Worm (Caenorhabditis elegans): ENCODE results near the gene T16G1.2.

DNA sequence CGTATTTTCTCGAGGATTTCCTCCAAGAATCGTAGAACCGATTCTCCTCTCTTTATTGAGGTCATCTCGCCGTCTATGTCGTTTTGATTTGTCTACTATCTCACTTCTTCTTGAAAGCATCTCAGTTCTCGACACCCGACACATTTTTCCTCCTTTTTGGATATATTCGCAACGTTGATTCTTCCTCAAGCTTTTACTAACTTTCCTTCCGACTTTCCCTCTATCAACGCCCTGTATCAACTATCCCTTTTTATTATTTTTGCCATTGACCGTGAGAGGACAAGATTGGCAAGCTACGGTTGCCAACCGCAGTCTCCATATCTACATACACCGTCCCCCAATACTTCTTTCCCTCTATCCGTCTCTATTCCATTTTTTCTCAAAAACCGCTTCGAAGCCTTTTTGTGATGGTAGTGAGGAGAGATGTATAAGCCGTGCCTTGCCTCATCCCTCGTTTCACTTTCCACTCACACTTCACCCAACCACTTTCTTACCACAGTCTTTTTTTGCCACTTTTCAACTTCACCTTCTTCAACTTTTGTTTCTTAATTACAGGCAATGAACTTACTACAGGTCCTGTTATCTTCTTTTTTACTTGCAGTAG lies at the start of gene T16G1.2:
- no peak for TF ChIP-seq ama-1 (optimal IDR thresholded peaks at IDR 0.05)
- TF ChIP-seq flt-1 (GFP tag; IDR thresholded peaks at IDR 0.05): no peak
- TF ChIP-seq hmbx-1 (tag; optimal IDR thresholded peaks at IDR 0.05): no peak
- no peak for TF ChIP-seq ceh-36 (tag; optimal IDR thresholded peaks at IDR 0.05)
- TF ChIP-seq ceh-13 (GFP tag; optimal IDR thresholded peaks at IDR 0.05): no peak
- TF ChIP-seq ets-7 (tag; optimal IDR thresholded peaks at IDR 0.05): no peak
- TF ChIP-seq B0310.2 (tag; optimal IDR thresholded peaks at IDR 0.05): no peak
- TF ChIP-seq tbx-37 (GFP tag; conservative IDR thresholded peaks at IDR 0.05): no peak
- no peak for TF ChIP-seq F13C5.2 (tag; optimal IDR thresholded peaks at IDR 0.05)
- no peak for TF ChIP-seq tbx-11 (GFP tag; IDR thresholded peaks at IDR 0.05)
- no peak for TF ChIP-seq tra-4 (tag; optimal IDR thresholded peaks at IDR 0.05)
- no peak for TF ChIP-seq scrt-1 (GFP tag; IDR thresholded peaks at IDR 0.05)

All from whole organism, early embryonic.